Worm (Caenorhabditis elegans): ENCODE measurements around the gene fbxl-5.
A peak's percentile ranks its signal among the peaks of the same experiment; 100 is the strongest.

fbxl-5 gene

ce11 chrV:7776029-7776628, 33.4 kb downstream of the fbxl-5 start, which contains the start of the genes rpl-39 and rps-30 (continued):
- TF ChIP-seq mdl-1 (tag; optimal IDR thresholded peaks at IDR 0.05) (peak in 1 of 2 experiments; percentile 73), nhr-20 (tag; optimal IDR thresholded peaks at IDR 0.05) (peak; percentile 88), C04F5.9 (tag; optimal IDR thresholded peaks at IDR 0.05) (no peak), tlp-1 (tag; optimal IDR thresholded peaks at IDR 0.05) (no peak), mef-2 (tag; optimal IDR thresholded peaks at IDR 0.05) (peak; percentile 38), lin-35 (GFP tag; optimal IDR thresholded peaks at IDR 0.05) (peak; percentile 82 to 90), xbp-1 (tag; optimal IDR thresholded peaks at IDR 0.05) (peak; percentile 82), fkh-4 (tag; optimal IDR thresholded peaks at IDR 0.05; ENCODE audit: borderline replicate concordance) (peak; percentile 17), nhr-84 (tag; optimal IDR thresholded peaks at IDR 0.05) (no peak), ceh-88 (GFP tag; IDR thresholded peaks at IDR 0.05) (peak; percentile 37; the same call in 1 of the 2 replicates), hpl-2 (GFP tag; optimal IDR thresholded peaks at IDR 0.05) (peak; percentile 72), unc-130 (tag; optimal IDR thresholded peaks at IDR 0.05) (peak; percentile 84), zip-4 (GFP tag; optimal IDR thresholded peaks at IDR 0.05) (no peak), hlh-4 (tag; optimal IDR thresholded peaks at IDR 0.05) (no peak), fkh-8 (tag; optimal IDR thresholded peaks at IDR 0.05) (peak; percentile 85), irx-1 (tag; optimal IDR thresholded peaks at IDR 0.05) (peak; percentile 41), nhr-12 (tag; optimal IDR thresholded peaks at IDR 0.05) (no peak), fos-1 (tag; optimal IDR thresholded peaks at IDR 0.05) (peak; percentile 57), C34B4.2 (tag; optimal IDR thresholded peaks at IDR 0.05) (no peak), sptf-1 (tag; optimal IDR thresholded peaks at IDR 0.05) (no peak), alr-1 (tag; optimal IDR thresholded peaks at IDR 0.05; ENCODE audit: borderline replicate concordance) (no peak), lsy-2 (tag; optimal IDR thresholded peaks at IDR 0.05) (peak; percentile 87 to 93), nhr-19 (GFP tag; conservative IDR thresholded peaks at IDR 0.05) (peak; percentile 81), ceh-63 (GFP tag; optimal IDR thresholded peaks at IDR 0.05) (no peak), unc-98 (GFP tag; IDR thresholded peaks at IDR 0.05) (0 out of 2 replicates have a peak, but pooled peaks have one; percentile 31), hlh-17 (GFP tag; optimal IDR thresholded peaks at IDR 0.05; ENCODE audit: borderline replicate concordance) (no peak), sox-4 (tag; optimal IDR thresholded peaks at IDR 0.05) (no peak), tbx-2 (tag; optimal IDR thresholded peaks at IDR 0.05) (peak; percentile 78), grh-1 (GFP tag; IDR thresholded peaks at IDR 0.05) (peak; percentile 70), lin-15B (tag; optimal IDR thresholded peaks at IDR 0.05) (peak; percentile 79), lin-14 (GFP tag; optimal IDR thresholded peaks at IDR 0.05) (peak; percentile 88), zag-1 (tag; optimal IDR thresholded peaks at IDR 0.05) (peak; percentile 30), ztf-4 (tag; optimal IDR thresholded peaks at IDR 0.05) (peak; percentile 23), dsc-1 (tag; optimal IDR thresholded peaks at IDR 0.05) (peak; percentile 54), lir-3 (tag; optimal IDR thresholded peaks at IDR 0.05; ENCODE audit: poor library complexity) (no peak), jun-1 (tag; optimal IDR thresholded peaks at IDR 0.05) (peak; percentile 69), nhr-11 (tag; optimal IDR thresholded peaks at IDR 0.05) (peak; percentile 29), elt-2 (tag; optimal IDR thresholded peaks at IDR 0.05) (no peak), F16B12.6 (tag; optimal IDR thresholded peaks at IDR 0.05) (peak; percentile 50), skn-1 (tag; optimal IDR thresholded peaks at IDR 0.05) (peak; percentile 89), lin-39 (tag; optimal IDR thresholded peaks at IDR 0.05) (peak; percentile 39), C16A3.4 (tag; optimal IDR thresholded peaks at IDR 0.05) (peak; percentile 84), fkh-10 (GFP tag; optimal IDR thresholded peaks at IDR 0.05) (peak; percentile 46), nhr-76 (tag; optimal IDR thresholded peaks at IDR 0.05) (no peak), egl-27 (tag; optimal IDR thresholded peaks at IDR 0.05) (no peak), elt-3 (tag; optimal IDR thresholded peaks at IDR 0.05) (peak in 5 of 6 experiments; percentile 23 to 82 (median 61)), ama-1 (optimal IDR thresholded peaks at IDR 0.05) (peak; percentile 39), nhr-47 (tag; optimal IDR thresholded peaks at IDR 0.05) (peak; percentile 86), nhr-28 (tag; optimal IDR thresholded peaks at IDR 0.05) (no peak), nhr-85 (tag) (peak; percentile 87), nhr-77 (tag; optimal IDR thresholded peaks at IDR 0.05) (peak; percentile 62), efl-3 (GFP tag; optimal IDR thresholded peaks at IDR 0.05) (no peak)

All from whole organism, L1 larva.